Fruit fly (Drosophila melanogaster): ENCODE data around the gene eIF4A.
A peak's percentile ranks its signal among the peaks of the same experiment; 100 is the strongest.

eIF4A gene

DNA sequence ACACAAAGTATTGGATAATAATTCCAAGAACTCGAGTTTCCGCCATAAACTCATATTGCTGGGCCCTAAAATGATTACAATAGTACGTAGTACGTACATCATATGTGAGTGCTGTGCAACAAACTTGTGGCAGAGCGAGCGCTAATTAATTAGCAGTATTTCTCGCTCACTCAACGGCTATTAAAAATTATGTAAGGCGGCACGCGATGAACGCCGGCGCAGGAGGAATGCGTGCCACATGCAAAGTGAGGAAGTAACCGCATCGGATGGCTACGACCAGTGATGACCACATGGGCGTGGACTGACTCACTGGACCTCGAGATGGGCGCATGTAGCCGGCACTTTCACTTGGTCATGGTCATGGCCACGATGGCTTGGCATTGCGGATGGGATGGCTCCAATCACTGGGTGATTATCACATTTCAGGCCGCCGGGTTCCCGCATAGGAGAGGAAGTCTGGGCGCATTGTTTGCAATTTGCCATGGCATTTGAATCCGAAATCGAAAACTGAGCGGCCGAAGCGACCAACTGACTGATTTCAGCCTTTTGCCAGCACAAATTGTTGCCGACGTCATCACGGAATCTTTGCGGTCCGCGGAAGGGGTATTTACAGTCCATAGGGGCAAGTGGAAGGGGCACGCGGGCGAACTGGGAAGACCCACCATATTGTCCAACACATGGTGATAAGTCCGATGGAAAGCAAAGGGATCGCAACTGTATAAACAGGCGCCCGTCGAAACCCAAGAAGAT lies 20.2 kb upstream of the eIF4A start:
- TF ChIP-seq CG17801 (GFP tag; optimal IDR thresholded peaks at IDR 0.05; ENCODE audit: partially characterized antibody) = no peak

DNA sequence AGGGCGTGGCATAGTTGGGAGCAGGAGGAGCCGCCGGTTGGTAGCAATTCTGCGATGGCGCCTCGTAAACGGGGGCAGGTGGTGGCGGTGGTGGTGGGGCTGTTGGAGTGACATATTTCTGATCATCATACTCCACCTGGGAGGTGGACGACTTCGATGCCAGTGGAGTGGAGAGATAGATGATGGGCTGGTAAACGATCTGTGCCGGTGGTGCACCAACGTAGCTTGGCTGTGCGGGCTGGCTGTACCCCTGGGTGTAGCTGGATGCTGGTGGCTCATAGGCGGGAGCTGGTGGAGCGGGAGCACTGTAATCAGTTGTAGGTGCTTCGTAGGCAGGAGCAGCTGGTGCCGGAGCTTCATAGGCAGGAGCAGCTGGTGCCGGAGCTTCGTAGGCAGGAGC lies 18.3 kb upstream of the eIF4A start:
- no peak for TF ChIP-seq CG17801 (GFP tag; optimal IDR thresholded peaks at IDR 0.05; ENCODE audit: partially characterized antibody)

DNA sequence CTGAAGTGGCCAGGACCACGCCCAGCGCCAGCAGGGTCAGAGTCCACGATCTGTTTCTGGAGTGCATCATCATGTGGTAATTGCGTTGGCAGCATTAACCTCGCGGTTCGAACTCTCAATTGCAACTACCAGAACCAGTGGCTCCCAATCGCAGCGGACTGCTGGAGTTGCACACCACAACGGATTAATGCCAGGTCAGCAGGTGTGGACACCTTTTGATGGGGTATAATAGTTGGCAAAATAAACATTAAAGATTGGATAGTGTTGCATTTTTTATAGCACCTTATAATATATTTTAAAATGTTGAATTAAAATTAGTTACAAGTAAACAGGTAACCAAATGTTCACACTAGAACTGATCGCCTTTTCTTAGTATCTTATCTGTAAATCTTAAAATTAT lies 17.4 kb upstream of the eIF4A start:
- no peak for TF ChIP-seq CG17801 (GFP tag; optimal IDR thresholded peaks at IDR 0.05; ENCODE audit: partially characterized antibody)

- no peak for TF ChIP-seq CG17801 (GFP tag; optimal IDR thresholded peaks at IDR 0.05; ENCODE audit: partially characterized antibody)
Observed at dm6 chr2L:5964851-5965250, 16.7 kb upstream of the eIF4A start, which contains the start of gene psd. Gene psd (minus strand): TSS chr2L:5964951.

dm6 chr2L:5967702-5968616 lies 13.6 kb upstream of the eIF4A start, which contains the start of the genes CG13992 and Ucp4C:
Gene CG13992 (minus strand): TSS chr2L:5967752.
Gene Ucp4C (plus strand): TSS chr2L:5968566.
- peak; percentile 40 for TF ChIP-seq CG17801 (GFP tag; optimal IDR thresholded peaks at IDR 0.05; ENCODE audit: partially characterized antibody)

dm6 chr2L:5969559-5969958 lies 12.0 kb upstream of the eIF4A start, which contains the start of gene Ucp4B:
Gene Ucp4B (plus strand): TSS chr2L:5969859.
- no peak for TF ChIP-seq CG17801 (GFP tag; optimal IDR thresholded peaks at IDR 0.05; ENCODE audit: partially characterized antibody)

DNA sequence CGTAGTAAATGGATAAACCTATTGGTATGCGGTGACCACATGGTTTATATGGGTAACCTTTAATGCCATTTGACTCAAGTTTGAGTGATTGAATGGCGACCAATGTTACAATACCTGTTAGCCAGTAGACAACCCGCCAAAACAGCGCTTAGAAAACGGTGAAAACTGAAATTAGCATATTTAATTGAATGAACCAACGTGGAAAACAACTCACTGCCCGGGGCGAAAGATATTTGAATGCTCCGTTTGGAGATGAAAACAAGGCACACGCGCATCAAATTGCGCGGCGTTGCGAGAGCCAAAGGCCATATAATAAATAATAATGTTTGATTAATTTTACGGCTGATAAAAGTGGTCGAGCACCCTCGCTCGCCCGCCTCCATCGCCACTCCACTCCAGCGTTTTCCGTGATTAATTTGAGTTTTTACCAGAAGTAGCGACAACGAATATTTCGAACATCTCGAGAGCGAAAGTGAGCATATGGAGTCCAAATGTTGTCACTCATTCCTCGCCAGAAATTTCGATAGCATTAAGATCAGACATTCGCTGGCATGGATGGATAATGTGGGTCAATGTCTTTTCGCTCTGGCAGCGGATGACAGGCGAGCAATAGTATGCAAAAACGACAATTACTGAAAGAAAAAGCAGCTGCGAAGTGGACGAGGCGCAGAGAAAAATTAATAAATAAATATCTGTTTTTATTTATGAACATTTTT lies 10.3 kb upstream of the eIF4A start:
- TF ChIP-seq CG17801 (GFP tag; optimal IDR thresholded peaks at IDR 0.05; ENCODE audit: partially characterized antibody) = no peak

dm6 chr2L:5972005-5972404 lies 9.6 kb upstream of the eIF4A start:
- TF ChIP-seq CG17801 (GFP tag; optimal IDR thresholded peaks at IDR 0.05; ENCODE audit: partially characterized antibody) = peak; percentile 0

dm6 chr2L:5972588-5973236 lies 8.9 kb upstream of the eIF4A start:
- TF ChIP-seq CG17801 (GFP tag; optimal IDR thresholded peaks at IDR 0.05; ENCODE audit: partially characterized antibody) = no peak

dm6 chr2L:5974122-5974521 lies 7.4 kb upstream of the eIF4A start:
- TF ChIP-seq CG17801 (GFP tag; optimal IDR thresholded peaks at IDR 0.05; ENCODE audit: partially characterized antibody) = no peak

DNA sequence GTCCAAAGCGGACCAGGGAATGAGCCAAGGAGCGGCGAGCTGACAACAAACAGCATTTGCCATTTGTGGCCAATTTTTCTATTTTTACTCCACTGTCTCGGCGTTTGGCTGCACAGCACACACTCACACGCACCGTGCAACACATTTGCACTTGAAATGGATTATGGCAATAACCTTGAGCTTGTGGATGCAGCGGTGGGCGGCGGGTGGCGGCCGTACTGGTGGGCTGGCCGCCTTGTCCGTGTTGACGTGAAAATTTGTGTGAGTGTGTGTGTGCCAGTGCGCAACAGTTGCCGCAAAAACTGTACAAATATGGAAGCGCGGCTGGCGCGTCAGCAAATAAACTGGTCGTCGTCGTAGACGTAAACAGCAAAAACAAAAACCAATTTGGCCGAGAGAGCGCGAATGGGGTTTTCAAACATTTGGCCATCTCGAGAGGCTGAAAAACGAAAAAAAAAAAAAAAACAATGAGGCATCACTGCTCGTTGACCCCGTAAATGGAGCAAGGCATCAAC lies 6.5 kb upstream of the eIF4A start:
- TF ChIP-seq CG17801 (GFP tag; optimal IDR thresholded peaks at IDR 0.05; ENCODE audit: partially characterized antibody) = no peak

- no peak for TF ChIP-seq CG17801 (GFP tag; optimal IDR thresholded peaks at IDR 0.05; ENCODE audit: partially characterized antibody)
Observed at dm6 chr2L:5975601-5976000, 6.0 kb upstream of the eIF4A start.

DNA sequence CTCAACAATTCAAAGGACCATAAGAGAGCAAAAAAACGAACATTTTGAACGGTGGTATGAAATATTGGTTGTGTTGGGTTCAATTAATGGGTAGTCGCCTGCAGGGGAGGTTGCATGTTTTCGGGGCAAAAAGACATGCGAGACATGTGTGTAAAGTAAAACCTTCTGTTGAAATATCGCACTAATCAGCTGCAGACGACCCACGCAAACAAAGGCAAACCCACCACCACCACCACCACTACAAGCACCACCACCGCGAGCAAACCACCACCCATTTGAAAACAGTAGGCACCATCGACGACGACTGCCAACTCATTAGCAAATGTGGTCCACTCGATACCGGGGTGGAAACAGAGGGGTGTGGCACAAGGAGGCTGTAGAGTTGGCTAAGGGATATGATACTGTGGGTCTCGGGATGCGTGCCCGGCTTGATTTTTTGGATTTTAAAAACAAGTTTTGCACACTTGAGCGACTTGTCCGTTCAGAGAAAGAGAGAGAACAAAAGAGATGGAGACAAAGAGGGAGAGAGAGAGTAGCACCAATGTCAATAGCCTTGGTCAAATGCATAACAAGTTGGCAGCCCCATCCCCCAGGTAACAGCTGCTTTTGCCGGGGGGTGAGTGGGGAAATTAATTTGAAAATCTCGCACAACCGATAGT lies 4.4 kb upstream of the eIF4A start:
- no peak for TF ChIP-seq CG17801 (GFP tag; optimal IDR thresholded peaks at IDR 0.05; ENCODE audit: partially characterized antibody)

- no peak for TF ChIP-seq CG17801 (GFP tag; optimal IDR thresholded peaks at IDR 0.05; ENCODE audit: partially characterized antibody)
Observed at dm6 chr2L:5977729-5978078, 3.9 kb upstream of the eIF4A start.
